Worm (Caenorhabditis elegans) whole organism, L1 larva: Measurements from ENCODE around the gene C45G7.4.

Experiments used
- ama-1 ChIP-seq: fragments of 150-350 bp; optimal IDR thresholded peaks from 2 replicates; lab custom pipeline; 2014
- ceh-82 ChIP-seq, 3 experiments: fragments of 150-350 bp in 1 of 3; sonication (generic microtip) in 2 of 3; optimal IDR thresholded peaks; 2 replicates each; lab custom pipeline; 2014 to 2017; ENCODE audit warnings: missing biosample characterization in 3 of 3, missing genetic modification characterization in 3 of 3
- elt-2 ChIP-seq: sonication (generic microtip); optimal IDR thresholded peaks from 2 replicates; lab custom pipeline; 2016; ENCODE audit warnings: missing genetic modification characterization, mild to moderate bottlenecking, inconsistent platforms, missing compliant biosample characterization, missing genetic modification reagents
- elt-3 ChIP-seq, 6 experiments: fragments of 150-350 bp in 1 of 6; sonication (generic microtip); optimal IDR thresholded peaks; 2 replicates each; lab custom pipeline; 2017 to 2018; ENCODE audit warnings: missing biosample characterization in 6 of 6, missing genetic modification characterization in 6 of 6, inconsistent platforms in 1 of 6
- fkh-4 ChIP-seq: sonication (generic microtip); optimal IDR thresholded peaks from 2 replicates; lab custom pipeline; 2016; ENCODE audit warnings: missing compliant biosample characterization, missing genetic modification characterization, borderline replicate concordance
- lin-39 ChIP-seq: fragments of 150-350 bp; optimal IDR thresholded peaks from 2 replicates; lab custom pipeline; 2014; ENCODE audit warnings: missing biosample characterization, missing genetic modification reagents, missing genetic modification characterization
- nhr-11 ChIP-seq: fragments of 150-350 bp; optimal IDR thresholded peaks from 2 replicates; lab custom pipeline; 2014; ENCODE audit warnings: missing biosample characterization, missing genetic modification characterization
- skn-1 ChIP-seq: fragments of 150-350 bp; optimal IDR thresholded peaks from 2 replicates; lab custom pipeline; 2014; ENCODE audit warnings: missing biosample characterization, missing genetic modification characterization
- sup-37 ChIP-seq: fragments of 200-800 bp; sonication (Bioruptor generic); optimal IDR thresholded peaks from 2 replicates; lab custom pipeline; 2018; ENCODE audit warnings: mild to moderate bottlenecking, missing genetic modification characterization, missing compliant biosample characterization
- tbx-2 ChIP-seq: sonication (generic microtip); optimal IDR thresholded peaks from 2 replicates; lab custom pipeline; 2016; ENCODE audit warnings: missing genetic modification characterization, missing compliant biosample characterization
- unc-62 ChIP-seq: fragments of 150-350 bp; optimal IDR thresholded peaks from 2 replicates; lab custom pipeline; 2014; ENCODE audit warnings: missing biosample characterization, missing genetic modification reagents, missing genetic modification characterization
- ztf-11 ChIP-seq, 2 experiments: sonication (generic microtip); optimal IDR thresholded peaks; 2 replicates each; lab custom pipeline; 2016 to 2017; ENCODE audit warnings: missing genetic modification characterization in 2 of 2, missing biosample characterization in 1 of 2, missing compliant biosample characterization in 1 of 2

DNA sequence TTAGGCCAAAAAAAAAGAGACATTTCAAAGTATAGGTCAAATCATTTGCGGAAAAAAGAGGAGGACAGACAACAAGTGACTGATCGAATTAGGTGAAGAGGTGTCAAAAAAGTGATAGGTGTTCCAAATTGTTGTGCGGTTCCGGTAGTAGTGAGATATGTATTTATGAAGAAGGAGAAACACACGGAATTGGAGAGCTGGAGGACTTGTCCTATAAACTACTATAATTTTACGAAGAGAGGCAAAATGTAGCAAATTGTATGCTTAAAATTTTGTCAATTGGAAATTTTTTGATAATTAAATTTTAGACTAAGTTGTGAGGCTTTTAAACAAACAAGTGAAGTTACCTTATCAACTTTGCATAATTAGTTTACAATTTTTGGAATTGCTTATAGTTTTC is 18.9 kb downstream of the C45G7.4 start:
- TF ChIP-seq sup-37 (GFP tag; lab: Kevin White, UChicago) (no peak), skn-1 (no peak), unc-62 (GFP tag; lab: Kevin White, UChicago) (no peak), elt-3 (tag; optimal IDR thresholded peaks at IDR 0.05; lab: Kevin White, UChicago) (no peak), tbx-2 (tag; lab: Kevin White, UChicago) (no peak), nhr-11 (no peak), elt-2 (tag; lab: Kevin White, UChicago) (no peak), ztf-11 (tag; optimal IDR thresholded peaks at IDR 0.05; lab: Kevin White, UChicago) (no peak), ceh-82 (tag; optimal IDR thresholded peaks at IDR 0.05; lab: Kevin White, UChicago) (no peak), lin-39 (no peak), ama-1 (lab: Kevin White, UChicago) (no peak), fkh-4 (tag; lab: Kevin White, UChicago) (no peak)
